In genomic region chr3R:18394876-18395275, dm6 we compare ENCODE assay signal across 4 fruit fly cellular contexts.
TF ChIP-seq lines count a peak whose summit lies in the region.

No protein-coding gene starts in this region.

- no peak for TF ChIP-seq CTCF in whole organism, embryonic (GFP tag; optimal IDR thresholded peaks at IDR 0.05; lab: Kevin White, UChicago)

TF ChIP-seq in whole organism, embryonic, 481 proteins besides CTCF, POLR2A, EP300 and RAD21:
- TF ChIP-seq bowl (GFP tag; IDR thresholded peaks at IDR 0.05; lab: Robert Waterston, UW) (no peak), vnd (GFP tag; IDR thresholded peaks at IDR 0.05; lab: Robert Waterston, UW; ENCODE audit: partially characterized antibody) (no peak), Hsf (GFP tag; optimal IDR thresholded peaks at IDR 0.05; lab: Kevin White, UChicago) (no peak), CG9437 (GFP tag; optimal IDR thresholded peaks at IDR 0.05; lab: Kevin White, UChicago) (no peak), Pdp1 (GFP tag; optimal IDR thresholded peaks at IDR 0.05; lab: Kevin White, UChicago) (peak in 1 of 2 experiments; percentile 20), CG12769 (tag; optimal IDR thresholded peaks at IDR 0.05; lab: Kevin White, UChicago) (peak; percentile 91), crol (GFP tag; IDR thresholded peaks at IDR 0.05; lab: Robert Waterston, UW) (peak; percentile 39; the same call in 1 of the 2 replicates), maf-S (GFP tag; optimal IDR thresholded peaks at IDR 0.05; lab: Kevin White, UChicago) (no peak), fru (optimal IDR thresholded peaks at IDR 0.05; lab: Kevin White, UChicago) (no peak), h (optimal IDR thresholded peaks at IDR 0.05; lab: Kevin White, UChicago) (no peak), CG13424 (tag; optimal IDR thresholded peaks at IDR 0.05; lab: Kevin White, UChicago) (no peak), CG11456 (GFP tag; IDR thresholded peaks at IDR 0.05; lab: Robert Waterston, UW) (0 out of 3 replicates have a peak, but pooled peaks have one; percentile 43), CG2202 (tag; optimal IDR thresholded peaks at IDR 0.05; lab: Kevin White, UChicago) (no peak)

TF ChIP-seq in whole organism, prepupa, 60 proteins besides CTCF, POLR2A, EP300 and RAD21:
- TF ChIP-seq vri (GFP tag; optimal IDR thresholded peaks at IDR 0.05; lab: Kevin White, UChicago) (peak; percentile 92), fd59A (GFP tag; optimal IDR thresholded peaks at IDR 0.05; lab: Kevin White, UChicago) (no peak)

TF ChIP-seq in whole organism, pupa, 21 proteins besides CTCF, POLR2A, EP300 and RAD21:
- no peak for TF ChIP-seq Pif1A (GFP tag; optimal IDR thresholded peaks at IDR 0.05; lab: Kevin White, UChicago)
- TF ChIP-seq Ets98B (GFP tag; IDR thresholded peaks at IDR 0.05; lab: Robert Waterston, UW): no peak
- TF ChIP-seq CG12605 (GFP tag; IDR thresholded peaks at IDR 0.05; lab: Robert Waterston, UW): no peak
- peak; percentile 86 for TF ChIP-seq EcR (GFP tag; optimal IDR thresholded peaks at IDR 0.05; lab: Kevin White, UChicago)
- TF ChIP-seq CG17806 (tag; optimal IDR thresholded peaks at IDR 0.05; lab: Kevin White, UChicago): no peak
- TF ChIP-seq rn (GFP tag; IDR thresholded peaks at IDR 0.05; lab: Robert Waterston, UW): no peak
- TF ChIP-seq CG4496 (GFP tag; IDR thresholded peaks at IDR 0.05; lab: Robert Waterston, UW): 0 out of 3 replicates have a peak, but pooled peaks have one; percentile 32
- no peak for TF ChIP-seq CG34367 (tag; optimal IDR thresholded peaks at IDR 0.05; lab: Kevin White, UChicago)
- TF ChIP-seq Pif1B (GFP tag; optimal IDR thresholded peaks at IDR 0.05; lab: Kevin White, UChicago): no peak
TF ChIP-seq in whole organism, pupa: peak in this region for 2.

TF ChIP-seq in whole organism, wandering third instar larva, 38 proteins besides CTCF, POLR2A, EP300 and RAD21:
- peak; percentile 0 for TF ChIP-seq Hnf4 (GFP tag; optimal IDR thresholded peaks at IDR 0.05; lab: Kevin White, UChicago)
- TF ChIP-seq CG32264 (GFP tag; optimal IDR thresholded peaks at IDR 0.05; lab: Kevin White, UChicago): no peak
- no peak for TF ChIP-seq CrebA (GFP tag; optimal IDR thresholded peaks at IDR 0.05; lab: Kevin White, UChicago; ENCODE audit: borderline replicate concordance)
